Worm (Caenorhabditis elegans) whole organism, young adult: Measurements from ENCODE around the gene clc-32.

ENCODE experiments used
- B0261.1 ChIP-seq: sonication (generic microtip); optimal IDR thresholded peaks from 2 replicates; lab custom pipeline; 2016; ENCODE audit warnings: mild to moderate bottlenecking, missing genetic modification characterization, moderate library complexity, missing compliant biosample characterization
- F22D6.2 ChIP-seq: sonication (generic microtip); optimal IDR thresholded peaks from 2 replicates; lab custom pipeline; 2016; ENCODE audit warnings: mild to moderate bottlenecking, missing genetic modification characterization, missing compliant biosample characterization
- F37B4.10 ChIP-seq: fragments of 200-800 bp; sonication (Bioruptor generic); IDR thresholded peaks from 2 replicates; pipeline ENCODE4 v1.3.6; 2022; ENCODE audit warnings: missing genetic modification characterization, missing compliant biosample characterization
- K12H6.12 ChIP-seq: fragments of 200-800 bp; sonication (Bioruptor generic); optimal IDR thresholded peaks from 2 replicates; lab custom pipeline; 2018; ENCODE audit warnings: mild to moderate bottlenecking, missing genetic modification characterization, missing compliant biosample characterization
- Y53G8AR.9 ChIP-seq: fragments of 200-800 bp; sonication (Bioruptor generic); conservative IDR thresholded peaks from 2 replicates; pipeline ENCODE4 v1.3.6; 2022; ENCODE audit warnings: missing genetic modification reagents, missing genetic modification characterization, missing compliant biosample characterization
- Y56A3A.18 ChIP-seq: fragments of 200-800 bp; sonication (Bioruptor generic); IDR thresholded peaks from 2 replicates; pipeline ENCODE4 v1.3.6; 2022; ENCODE audit warnings: missing genetic modification reagents, missing genetic modification characterization, missing compliant biosample characterization
- Y67H2A.10 ChIP-seq: fragments of 200-800 bp; sonication (Bioruptor generic); conservative IDR thresholded peaks from 2 replicates; pipeline ENCODE4 v1.3.6; 2022; ENCODE audit warnings: missing genetic modification reagents, missing genetic modification characterization, missing compliant biosample characterization
- attf-5 ChIP-seq: fragments of 200-800 bp; sonication (Bioruptor generic); optimal IDR thresholded peaks from 2 replicates; lab custom pipeline; 2018; ENCODE audit warnings: mild to moderate bottlenecking, missing genetic modification characterization, missing compliant biosample characterization
- bed-1 ChIP-seq: fragments of 200-800 bp; sonication (Bioruptor generic); IDR thresholded peaks from 2 replicates; pipeline ENCODE4 v1.3.6; 2022; ENCODE audit warnings: missing genetic modification reagents, missing genetic modification characterization, missing compliant biosample characterization
- cebp-1 ChIP-seq, 2 experiments: fragments of 200-800 bp in 1 of 2; sonication (Bioruptor generic) in 1 of 2; sonication (generic microtip) in 1 of 2; IDR thresholded peaks in 1 of 2; optimal IDR thresholded peaks in 1 of 2; 2 replicates each; pipeline versions ENCODE4 v1.3.6 to Lab custom; 2017 to 2022; ENCODE audit warnings: missing compliant biosample characterization in 2 of 2, missing genetic modification characterization in 2 of 2, mild to moderate bottlenecking in 1 of 2, missing genetic modification reagents in 1 of 2, moderate library complexity in 1 of 2
- ceh-27 ChIP-seq: fragments of 200-800 bp; sonication (Bioruptor generic); optimal IDR thresholded peaks from 2 replicates; lab custom pipeline; 2018; ENCODE audit warnings: mild to moderate bottlenecking, missing genetic modification characterization, moderate library complexity, missing compliant biosample characterization
- ceh-58 ChIP-seq: fragments of 200-800 bp; sonication (Bioruptor generic); IDR thresholded peaks from 2 replicates; pipeline ENCODE4 v1.3.6; 2022; ENCODE audit warnings: missing genetic modification characterization, missing compliant biosample characterization
- ceh-79 ChIP-seq: sonication (generic microtip); optimal IDR thresholded peaks from 2 replicates; lab custom pipeline; 2017; ENCODE audit warnings: mild to moderate bottlenecking, missing genetic modification characterization, missing compliant biosample characterization
- chd-7 ChIP-seq: sonication (generic microtip); optimal IDR thresholded peaks from 2 replicates; lab custom pipeline; 2016; ENCODE audit warnings: mild to moderate bottlenecking, missing genetic modification characterization, moderate library complexity, missing compliant biosample characterization
- dox-1 ChIP-seq: fragments of 200-800 bp; sonication (Bioruptor generic); IDR thresholded peaks from 2 replicates; pipeline ENCODE4 v1.3.6; 2022; ENCODE audit warnings: missing genetic modification reagents, missing genetic modification characterization, missing compliant biosample characterization
- egl-18 ChIP-seq: fragments of 200-800 bp; sonication (Bioruptor generic); IDR thresholded peaks from 2 replicates; pipeline ENCODE4 v1.3.6; 2022; ENCODE audit warnings: missing genetic modification reagents, missing genetic modification characterization, missing compliant biosample characterization
- egl-44 ChIP-seq: fragments of 200-800 bp; sonication (Bioruptor generic); IDR thresholded peaks from 2 replicates; pipeline ENCODE4 v1.3.6; 2022; ENCODE audit warnings: missing genetic modification reagents, missing genetic modification characterization, missing compliant biosample characterization
- fkh-3 ChIP-seq: sonication (generic microtip); optimal IDR thresholded peaks from 2 replicates; lab custom pipeline; 2016; ENCODE audit warnings: mild to moderate bottlenecking, missing genetic modification characterization, missing compliant biosample characterization
- him-1 ChIP-seq: sonication (generic microtip); optimal IDR thresholded peaks from 2 replicates; lab custom pipeline; 2016; ENCODE audit warnings: missing genotype, missing genetic modification reagents, missing genetic modification characterization, missing compliant biosample characterization
- hlh-12 ChIP-seq: sonication (generic microtip); optimal IDR thresholded peaks from 2 replicates; lab custom pipeline; 2016; ENCODE audit warnings: missing genetic modification characterization, missing compliant biosample characterization
- hmg-1.2 ChIP-seq: fragments of 200-800 bp; sonication (Bioruptor generic); IDR thresholded peaks from 2 replicates; pipeline ENCODE4 v1.3.6; 2022; ENCODE audit warnings: missing genetic modification reagents, missing genetic modification characterization, missing compliant biosample characterization
- hrde-1 ChIP-seq: sonication (generic microtip); optimal IDR thresholded peaks from 2 replicates; lab custom pipeline; 2016; ENCODE audit warnings: missing genetic modification characterization, mild to moderate bottlenecking, missing compliant biosample characterization, moderate library complexity, missing genotype, missing genetic modification reagents, borderline replicate concordance
- lag-1 ChIP-seq: fragments of 200-800 bp; sonication (Bioruptor generic); IDR thresholded peaks from 2 replicates; pipeline ENCODE4 v1.3.6; 2022; ENCODE audit warnings: missing genetic modification reagents, missing genetic modification characterization, missing compliant biosample characterization
- lin-40 ChIP-seq: sonication (generic microtip); optimal IDR thresholded peaks from 2 replicates; lab custom pipeline; 2016; ENCODE audit warnings: missing genetic modification characterization, mild to moderate bottlenecking, missing compliant biosample characterization, missing genotype, missing genetic modification reagents
- lir-1 ChIP-seq: fragments of 200-800 bp; sonication (Bioruptor generic); conservative IDR thresholded peaks from 2 replicates; pipeline ENCODE4 v1.3.6; 2022; ENCODE audit warnings: missing genetic modification reagents, missing genetic modification characterization, missing compliant biosample characterization
- mxl-1 ChIP-seq: sonication (generic microtip); optimal IDR thresholded peaks from 2 replicates; lab custom pipeline; 2016; ENCODE audit warnings: missing genetic modification characterization, missing compliant biosample characterization
- nhr-80 ChIP-seq: sonication (generic microtip); optimal IDR thresholded peaks from 2 replicates; lab custom pipeline; 2016; ENCODE audit warnings: missing genetic modification characterization, missing compliant biosample characterization
- nhr-90 ChIP-seq: sonication (generic microtip); optimal IDR thresholded peaks from 2 replicates; lab custom pipeline; 2016; ENCODE audit warnings: missing genotype, mild to moderate bottlenecking, missing genetic modification characterization, missing compliant biosample characterization
- rcor-1 ChIP-seq: fragments of 200-800 bp; sonication (Bioruptor generic); IDR thresholded peaks from 2 replicates; pipeline ENCODE4 v1.3.6; 2022; ENCODE audit warnings: missing genetic modification reagents, missing genetic modification characterization, missing compliant biosample characterization
- snpc-1.1 ChIP-seq: sonication (generic microtip); optimal IDR thresholded peaks from 2 replicates; lab custom pipeline; 2017; ENCODE audit warnings: missing genetic modification characterization, mild to moderate bottlenecking, missing compliant biosample characterization, antibody characterized with exemption, moderate library complexity, missing genotype, missing genetic modification reagents; ENCODE audit not compliant: insufficient read depth
- snpc-3.4 ChIP-seq: sonication (generic microtip); optimal IDR thresholded peaks from 2 replicates; lab custom pipeline; 2017; ENCODE audit warnings: missing genetic modification characterization, mild to moderate bottlenecking, missing compliant biosample characterization, antibody characterized with exemption, moderate library complexity, missing genotype, missing genetic modification reagents
- sptf-2 ChIP-seq: fragments of 200-800 bp; sonication (Bioruptor generic); optimal IDR thresholded peaks from 2 replicates; lab custom pipeline; 2018; ENCODE audit warnings: mild to moderate bottlenecking, missing genetic modification characterization, missing compliant biosample characterization
- unc-130 ChIP-seq: sonication (generic microtip); optimal IDR thresholded peaks from 2 replicates; lab custom pipeline; 2016; ENCODE audit warnings: missing genetic modification reagents, missing genetic modification characterization, missing compliant biosample characterization
- xnd-1 ChIP-seq: sonication (generic microtip); optimal IDR thresholded peaks from 2 replicates; lab custom pipeline; 2016; ENCODE audit warnings: missing genotype, missing genetic modification reagents, missing genetic modification characterization, missing compliant biosample characterization
- ztf-26 ChIP-seq: sonication (generic microtip); optimal IDR thresholded peaks from 2 replicates; lab custom pipeline; 2017; ENCODE audit warnings: missing genetic modification characterization, missing compliant biosample characterization

Gene clc-32

ce11 chrV:16131249-16131648 lies 9.7 kb downstream of the clc-32 start, which contains the start of gene fbxa-142:
Gene fbxa-142 (minus strand): TSS chrV:16131349.
- no peak for TF ChIP-seq lir-1 (GFP tag; lab: Robert Waterston, UW)
- no peak for TF ChIP-seq mxl-1 (tag; lab: Kevin White, UChicago)
- TF ChIP-seq ceh-79 (tag; lab: Kevin White, UChicago), result no peak
- no peak for TF ChIP-seq bed-1 (GFP tag; lab: Robert Waterston, UW)
- TF ChIP-seq lin-40 (tag; lab: Kevin White, UChicago), result no peak
- no peak for TF ChIP-seq Y67H2A.10 (GFP tag; lab: Robert Waterston, UW)
- TF ChIP-seq hlh-12 (tag; lab: Kevin White, UChicago), result no peak
- TF ChIP-seq hmg-1.2 (GFP tag; lab: Robert Waterston, UW), result no peak
- TF ChIP-seq snpc-1.1 (tag; lab: Kevin White, UChicago), result no peak
- TF ChIP-seq F37B4.10 (GFP tag; lab: Robert Waterston, UW), result no peak
- no peak for TF ChIP-seq F22D6.2 (tag; lab: Kevin White, UChicago)
- TF ChIP-seq rcor-1 (GFP tag; lab: Robert Waterston, UW), result no peak
- no peak for TF ChIP-seq attf-5 (GFP tag; lab: Kevin White, UChicago)
- TF ChIP-seq Y56A3A.18, result no peak

ce11 chrV:16129116-16129515 lies 11.9 kb downstream of the clc-32 start:
- no peak for TF ChIP-seq ceh-58 (GFP tag; lab: Robert Waterston, UW)
- no peak for TF ChIP-seq cebp-1 (GFP tag; IDR thresholded peaks at IDR 0.05; lab: Robert Waterston, UW)
- peak; percentile 29 for TF ChIP-seq cebp-1 (tag; optimal IDR thresholded peaks at IDR 0.05; lab: Kevin White, UChicago)
- no peak for TF ChIP-seq snpc-3.4 (tag; lab: Kevin White, UChicago)
- TF ChIP-seq nhr-80 (tag; lab: Kevin White, UChicago), result peak; percentile 31
- TF ChIP-seq egl-44 (GFP tag; lab: Robert Waterston, UW), result no peak
- TF ChIP-seq ztf-26, result no peak

ce11 chrV:16127401-16127800 lies 13.6 kb downstream of the clc-32 start, which contains the start of gene fbxa-143:
Gene fbxa-143 (minus strand): TSS chrV:16127501.
- TF ChIP-seq hrde-1 (tag; lab: Kevin White, UChicago) (no peak), unc-130 (GFP tag; lab: Kevin White, UChicago) (no peak), lag-1 (no peak), ceh-58 (GFP tag; lab: Robert Waterston, UW) (no peak)

ce11 chrV:16124739-16125138 lies 16.2 kb downstream of the clc-32 start, which contains the start of gene nhr-111:
Gene nhr-111 (minus strand): TSS chrV:16124839.
- TF ChIP-seq him-1 (tag; lab: Kevin White, UChicago), result no peak
- TF ChIP-seq rcor-1 (GFP tag; lab: Robert Waterston, UW), result no peak
- TF ChIP-seq sptf-2 (GFP tag; lab: Kevin White, UChicago), result no peak
- TF ChIP-seq egl-18, result no peak
- TF ChIP-seq K12H6.12 (tag; lab: Kevin White, UChicago), result no peak
- TF ChIP-seq B0261.1, result no peak
- no peak for TF ChIP-seq nhr-90 (tag; lab: Kevin White, UChicago)
- TF ChIP-seq mxl-1 (tag; lab: Kevin White, UChicago), result no peak
- TF ChIP-seq fkh-3 (tag; lab: Kevin White, UChicago), result no peak
- no peak for TF ChIP-seq xnd-1
- TF ChIP-seq dox-1 (GFP tag; lab: Robert Waterston, UW), result no peak
- TF ChIP-seq cebp-1 (GFP tag; IDR thresholded peaks at IDR 0.05; lab: Robert Waterston, UW), result no peak
- no peak for TF ChIP-seq cebp-1 (tag; optimal IDR thresholded peaks at IDR 0.05; lab: Kevin White, UChicago)
- TF ChIP-seq unc-130 (GFP tag; lab: Kevin White, UChicago), result no peak
- no peak for TF ChIP-seq nhr-80 (tag; lab: Kevin White, UChicago)
- no peak for TF ChIP-seq bed-1 (GFP tag; lab: Robert Waterston, UW)
- no peak for TF ChIP-seq ceh-27 (GFP tag; lab: Kevin White, UChicago)
- TF ChIP-seq Y53G8AR.9, result no peak
- TF ChIP-seq chd-7 (tag; lab: Kevin White, UChicago), result no peak
